Worm (Caenorhabditis elegans): ENCODE data around the gene Y50D4A.4.
"Not testable (repeated sequence)": the region's sequence is repeated elsewhere in the genome, so short reads cannot be mapped to it uniquely, and the experiment has no call there.

Gene Y50D4A.4

DNA sequence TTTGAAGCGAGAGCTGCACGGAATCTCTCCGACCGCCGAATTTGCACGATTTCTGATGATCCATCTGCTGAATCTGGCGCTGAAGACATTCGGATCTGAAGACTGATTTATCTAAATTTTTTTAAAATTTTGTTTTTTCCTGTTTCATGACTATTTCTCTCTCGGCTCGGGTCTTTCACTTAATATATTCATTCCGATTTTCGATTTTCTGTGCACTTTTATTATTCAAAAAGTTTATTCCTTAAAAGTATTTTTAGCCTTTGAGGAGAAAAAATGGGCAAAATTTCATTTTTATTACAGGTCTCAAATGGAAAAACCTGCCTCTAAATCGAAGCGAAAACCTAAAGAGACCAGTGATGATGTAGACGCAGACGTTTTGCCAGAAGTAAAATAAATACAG, 11.7 kb upstream of the Y50D4A.4 start, which contains the start of gene Y50D4A.1:
Gene Y50D4A.1 (plus strand): TSS at position 301 of the 400 bp plus-strand sequence.
- TF ChIP-seq ceh-24 (tag; optimal IDR thresholded peaks at IDR 0.05) (no peak), tbx-7 (tag; optimal IDR thresholded peaks at IDR 0.05) (no peak), fax-1 (tag; optimal IDR thresholded peaks at IDR 0.05) (no peak), ztf-16 (tag; optimal IDR thresholded peaks at IDR 0.05) (no peak), ceh-34 (tag; optimal IDR thresholded peaks at IDR 0.05) (no peak), nfya-1 (tag; optimal IDR thresholded peaks at IDR 0.05) (no peak), ceh-2 (tag; optimal IDR thresholded peaks at IDR 0.05) (no peak), ceh-19 (GFP tag; optimal IDR thresholded peaks at IDR 0.05) (no peak), unc-86 (tag; optimal IDR thresholded peaks at IDR 0.05) (no peak), pag-3 (tag; optimal IDR thresholded peaks at IDR 0.05; ENCODE audit: borderline replicate concordance) (no peak), unc-55 (GFP tag; optimal IDR thresholded peaks at IDR 0.05) (no peak), sox-4 (tag; optimal IDR thresholded peaks at IDR 0.05) (no peak), pha-2 (tag; optimal IDR thresholded peaks at IDR 0.05) (no peak)

DNA sequence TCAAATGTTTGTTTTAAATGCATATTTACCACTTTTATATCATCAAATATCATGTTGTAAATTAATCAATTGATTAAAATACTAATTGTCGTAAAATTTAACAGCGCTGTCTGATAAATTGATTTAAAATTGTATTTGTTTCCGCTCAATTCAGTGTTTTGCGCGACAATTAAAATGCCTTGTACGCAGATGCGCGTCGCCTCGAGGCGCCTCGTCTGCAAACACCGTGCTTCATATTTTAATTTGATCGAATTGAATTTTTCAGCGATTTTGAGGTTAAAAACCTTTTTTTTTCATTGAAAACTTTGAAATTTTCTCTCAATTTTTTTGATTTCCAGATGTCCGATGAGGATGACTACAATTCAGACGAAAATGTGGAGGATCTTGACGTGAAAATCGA, 11.0 kb upstream of the Y50D4A.4 start, which contains the start of gene Y50D4A.5:
Gene Y50D4A.5 (plus strand): TSS at position 337 of the 400 bp plus-strand sequence.
- TF ChIP-seq ceh-14 (tag; optimal IDR thresholded peaks at IDR 0.05) (peak; percentile 18), unc-42 (tag; optimal IDR thresholded peaks at IDR 0.05) (peak; percentile 78), F13H6.1 (tag; optimal IDR thresholded peaks at IDR 0.05) (no peak), ref-2 (tag; optimal IDR thresholded peaks at IDR 0.05) (no peak)

DNA sequence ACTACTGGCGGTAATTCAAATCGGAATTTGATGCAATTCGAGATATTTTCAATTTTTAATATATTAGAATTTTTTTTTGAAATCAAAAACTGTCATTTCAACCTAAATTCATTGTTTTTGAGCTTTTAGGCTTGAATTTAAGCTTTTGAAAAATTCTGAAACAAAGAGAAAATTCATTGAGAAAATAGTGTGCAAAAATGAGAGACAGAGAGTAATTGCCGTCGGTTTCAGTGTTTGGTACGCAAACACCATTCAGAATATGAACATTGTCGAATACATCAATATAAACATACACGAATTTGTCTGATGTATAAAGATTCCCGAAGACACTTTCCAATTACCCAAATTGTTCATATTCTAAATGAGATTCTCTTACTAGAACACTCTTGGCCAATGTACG, 5.8 kb upstream of the Y50D4A.4 start:
- TF ChIP-seq unc-42 (tag; optimal IDR thresholded peaks at IDR 0.05) (no peak), ceh-18 (tag; optimal IDR thresholded peaks at IDR 0.05) (no peak), nhr-11 (tag; optimal IDR thresholded peaks at IDR 0.05) (no peak), pag-3 (tag; optimal IDR thresholded peaks at IDR 0.05; ENCODE audit: borderline replicate concordance) (no peak), pros-1 (tag; optimal IDR thresholded peaks at IDR 0.05) (no peak), ztf-16 (tag; optimal IDR thresholded peaks at IDR 0.05) (no peak), unc-86 (tag; optimal IDR thresholded peaks at IDR 0.05) (no peak), dve-1 (tag; optimal IDR thresholded peaks at IDR 0.05) (no peak), ceh-45 (GFP tag; IDR thresholded peaks at IDR 0.05) (no peak), npax-4 (tag; optimal IDR thresholded peaks at IDR 0.05) (no peak), tbx-2 (tag; optimal IDR thresholded peaks at IDR 0.05) (no peak)

DNA sequence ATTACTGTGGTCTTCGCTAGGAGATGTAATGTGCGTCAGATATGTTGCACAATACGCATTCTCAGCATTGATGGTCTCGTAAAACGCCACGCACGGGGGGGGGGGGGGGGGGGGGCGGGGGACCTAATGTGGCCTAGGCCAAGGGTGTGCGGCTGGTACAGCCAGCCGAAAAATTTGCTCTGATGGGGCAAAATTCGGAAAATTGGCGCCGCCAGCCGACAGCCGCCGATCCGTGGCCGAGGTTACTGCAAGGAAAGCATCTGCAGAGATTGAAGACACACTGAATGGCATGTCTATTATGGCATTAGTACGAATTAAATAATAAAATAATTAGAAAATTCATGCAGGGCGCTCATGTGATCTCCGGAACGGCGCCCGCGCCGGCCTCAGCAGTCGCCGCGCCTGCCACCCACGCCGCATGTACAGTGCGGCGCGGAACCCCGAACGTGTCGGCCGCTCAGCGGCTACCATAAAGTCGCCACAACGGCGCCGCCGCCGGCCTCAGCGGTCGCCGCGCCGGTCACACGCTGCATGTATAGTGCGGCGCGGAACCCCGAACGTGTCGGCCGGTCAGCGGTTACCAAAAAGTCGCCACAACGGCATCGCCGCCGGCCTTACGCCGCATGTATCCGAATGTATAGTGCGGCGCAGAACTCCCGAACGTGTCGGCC, 3.4 kb upstream of the Y50D4A.4 start, which contains the start of gene Y50D4A.6:
Gene Y50D4A.6 (minus strand): TSS at position 51 of the 671 bp plus-strand sequence.
- TF ChIP-seq Y22D7AL.16 (tag; optimal IDR thresholded peaks at IDR 0.05) (no peak), ceh-45 (GFP tag; IDR thresholded peaks at IDR 0.05) (no peak), unc-55 (GFP tag; optimal IDR thresholded peaks at IDR 0.05) (no peak), dve-1 (tag; optimal IDR thresholded peaks at IDR 0.05) (no peak), T23F11.4 (GFP tag; optimal IDR thresholded peaks at IDR 0.05) (no peak), tbx-7 (tag; optimal IDR thresholded peaks at IDR 0.05) (no peak), nhr-232 (tag; optimal IDR thresholded peaks at IDR 0.05) (no peak), unc-3 (GFP tag; conservative IDR thresholded peaks at IDR 0.05) (no peak), unc-3 (tag; optimal IDR thresholded peaks at IDR 0.05) (no peak), ceh-34 (tag; optimal IDR thresholded peaks at IDR 0.05) (no peak), pros-1 (tag; optimal IDR thresholded peaks at IDR 0.05) (no peak), syd-9 (tag; optimal IDR thresholded peaks at IDR 0.05) (no peak), hlh-30 (tag; optimal IDR thresholded peaks at IDR 0.05; ENCODE audit: insufficient read depth) (no peak), ref-2 (tag; optimal IDR thresholded peaks at IDR 0.05) (no peak), pax-1 (tag; optimal IDR thresholded peaks at IDR 0.05) (no peak), ceh-24 (tag; optimal IDR thresholded peaks at IDR 0.05) (no peak)

DNA sequence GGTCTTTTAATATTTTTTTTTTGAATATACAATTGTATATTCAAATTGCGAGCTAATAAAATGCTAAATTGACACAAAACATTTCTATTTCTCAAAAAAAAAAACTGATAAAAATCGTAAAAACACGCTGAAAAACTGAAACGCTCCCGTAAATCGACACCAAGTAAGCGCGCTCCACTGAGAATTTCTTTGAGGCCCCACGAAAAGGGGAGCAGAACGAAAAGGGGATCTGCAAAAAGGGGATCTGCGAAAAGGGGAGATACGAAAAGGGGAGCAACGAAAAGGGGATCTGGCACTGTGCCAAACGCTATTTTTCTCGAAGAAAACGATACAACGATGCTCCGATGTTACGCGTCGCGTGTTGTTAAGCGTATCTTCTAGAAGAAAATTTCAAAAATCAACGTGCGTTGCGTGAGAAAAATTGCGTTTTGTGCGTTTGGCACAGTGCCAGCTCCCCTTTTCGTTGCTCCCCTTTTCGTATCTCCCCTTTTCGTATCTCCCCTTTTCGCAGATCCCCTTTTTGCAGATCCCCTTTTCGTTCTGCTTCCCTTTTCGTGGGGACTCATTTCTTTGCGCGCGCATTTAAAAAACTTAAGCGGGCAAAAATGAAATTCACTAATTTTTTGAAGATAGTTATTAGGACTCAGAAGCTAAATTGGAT, 1.3 kb upstream of the Y50D4A.4 start:
- TF ChIP-seq gmeb-2 (tag; optimal IDR thresholded peaks at IDR 0.05) (peak; percentile 33), pqm-1 (tag; optimal IDR thresholded peaks at IDR 0.05) (peak; percentile 20), tbx-7 (tag; optimal IDR thresholded peaks at IDR 0.05) (peak; percentile 81), ceh-18 (tag; optimal IDR thresholded peaks at IDR 0.05) (peak; percentile 67), unc-3 (GFP tag; conservative IDR thresholded peaks at IDR 0.05) (peak; percentile 59), ref-2 (tag; optimal IDR thresholded peaks at IDR 0.05) (peak; percentile 89), lim-6 (tag; optimal IDR thresholded peaks at IDR 0.05) (peak; percentile 84), mec-3 (tag; optimal IDR thresholded peaks at IDR 0.05; ENCODE audit: borderline replicate concordance) (peak; percentile 86), ahr-1 (tag; optimal IDR thresholded peaks at IDR 0.05) (peak; percentile 19), fkh-6 (tag; optimal IDR thresholded peaks at IDR 0.05) (peak; percentile 22), F13H6.1 (tag; optimal IDR thresholded peaks at IDR 0.05) (peak; percentile 81), ceh-6 (GFP tag; optimal IDR thresholded peaks at IDR 0.05) (peak; percentile 29), fax-1 (tag; optimal IDR thresholded peaks at IDR 0.05) (peak; percentile 86), ceh-19 (GFP tag; optimal IDR thresholded peaks at IDR 0.05) (peak; percentile 30), unc-42 (tag; optimal IDR thresholded peaks at IDR 0.05) (peak; percentile 64), ceh-34 (tag; optimal IDR thresholded peaks at IDR 0.05) (peak; percentile 83), C08G9.2 (tag; optimal IDR thresholded peaks at IDR 0.05) (peak; percentile 93), ets-4 (tag; optimal IDR thresholded peaks at IDR 0.05) (peak; percentile 86)
- not testable (repeated sequence) for TF ChIP-seq unc-3 (tag; optimal IDR thresholded peaks at IDR 0.05)
